Worm (Caenorhabditis elegans): ENCODE data around the gene Y50E8A.6.

Y50E8A.6 gene

DNA sequence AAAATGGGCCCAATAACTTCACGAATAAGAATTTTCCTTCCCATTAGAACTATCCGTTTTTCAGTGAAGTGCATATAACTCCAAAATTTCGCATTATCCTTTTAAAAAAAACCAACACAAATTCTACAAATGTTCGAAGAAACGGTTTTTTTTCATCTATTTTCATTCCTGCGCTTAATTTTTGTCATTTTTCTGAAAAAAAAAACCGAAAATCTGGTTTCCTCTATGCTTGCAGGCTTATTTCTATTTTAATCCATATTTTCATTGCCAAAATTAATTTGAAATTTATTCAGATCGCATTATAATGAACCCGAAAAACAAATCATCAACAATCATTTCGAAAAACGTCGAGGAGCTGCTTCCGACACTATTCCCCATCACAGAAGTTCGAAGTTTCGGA, 42.5 kb downstream of the Y50E8A.6 start, which contains the start of gene set-5:
set-5 (plus strand) TSS at position 301 of the 400 bp plus-strand sequence.
- TF ChIP-seq mef-2 (tag; optimal IDR thresholded peaks at IDR 0.05) (no peak), C04F5.9 (tag; optimal IDR thresholded peaks at IDR 0.05) (no peak), F16B12.6 (tag; optimal IDR thresholded peaks at IDR 0.05) (no peak), lin-14 (GFP tag; optimal IDR thresholded peaks at IDR 0.05) (no peak)

DNA sequence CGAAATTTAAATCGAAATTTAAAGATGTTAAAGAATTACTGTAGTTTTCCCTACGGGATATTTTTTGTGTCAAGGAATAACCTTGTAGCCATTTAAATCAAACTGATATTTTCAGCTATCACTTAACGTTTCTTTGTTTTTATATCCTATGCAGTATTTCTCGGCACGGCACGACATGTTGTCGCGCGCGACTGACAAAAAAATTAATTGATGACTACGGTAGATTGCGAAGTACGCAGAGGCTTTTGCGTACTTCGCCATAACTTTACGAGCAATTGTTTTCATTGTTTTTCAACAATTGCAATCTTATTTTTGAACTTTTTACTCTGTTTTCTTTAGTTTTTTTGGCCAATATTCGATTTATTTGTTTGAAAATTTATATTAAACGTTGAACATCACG, 43.1 kb downstream of the Y50E8A.6 start:
- TF ChIP-seq mep-1 (tag; optimal IDR thresholded peaks at IDR 0.05) (no peak), sup-37 (GFP tag; optimal IDR thresholded peaks at IDR 0.05) (no peak), C34B4.2 (tag; optimal IDR thresholded peaks at IDR 0.05) (no peak)

DNA sequence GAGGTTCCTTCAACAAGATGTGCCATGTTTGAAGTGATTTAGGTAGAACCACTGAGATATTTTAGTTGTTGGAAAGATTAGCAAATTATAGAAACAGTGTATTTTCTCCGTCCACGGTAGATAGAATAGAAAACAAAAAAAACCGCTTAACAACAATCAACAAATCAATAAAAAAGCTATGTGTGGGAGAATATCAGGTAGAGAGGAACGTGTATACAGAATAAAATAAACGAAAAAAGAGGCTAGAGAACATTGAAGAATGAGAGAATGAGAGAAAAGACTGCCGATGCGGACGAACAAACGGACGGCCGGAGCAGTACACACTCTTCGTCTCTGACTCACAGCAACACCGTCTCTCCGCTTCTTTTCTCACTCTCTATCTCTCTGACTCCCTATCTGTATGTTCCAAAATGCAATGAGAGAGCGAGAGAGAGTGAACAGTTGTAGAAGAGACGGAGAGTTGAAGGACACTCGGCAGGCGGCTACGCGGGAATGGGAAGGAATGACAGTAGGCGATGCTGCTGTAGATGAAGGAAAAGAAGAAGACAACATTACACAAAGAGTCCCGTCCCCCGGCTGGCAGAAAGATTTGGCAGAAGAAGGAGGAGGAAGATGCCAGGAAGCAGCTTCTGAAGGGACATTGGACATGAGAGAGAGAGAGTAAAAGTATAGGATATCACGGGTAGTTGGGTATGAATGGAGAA, 44.4 kb downstream of the Y50E8A.6 start, which contains the start of gene unc-112:
unc-112 (minus strand) TSS at position 51 of the 704 bp plus-strand sequence.
- TF ChIP-seq hlh-4 (tag; optimal IDR thresholded peaks at IDR 0.05): no peak
- TF ChIP-seq hpl-2 (GFP tag; optimal IDR thresholded peaks at IDR 0.05): no peak
- TF ChIP-seq lin-39 (tag; optimal IDR thresholded peaks at IDR 0.05): no peak
- peak; percentile 53 for TF ChIP-seq nhr-90 (tag; optimal IDR thresholded peaks at IDR 0.05; ENCODE audit: poor library complexity)
- no peak for TF ChIP-seq elt-2 (tag; optimal IDR thresholded peaks at IDR 0.05)
- peak; percentile 75 for TF ChIP-seq fos-1 (tag; optimal IDR thresholded peaks at IDR 0.05)
- TF ChIP-seq tbx-2 (tag; optimal IDR thresholded peaks at IDR 0.05): peak; percentile 33
- TF ChIP-seq Y116A8C.19 (tag; optimal IDR thresholded peaks at IDR 0.05; ENCODE audit: borderline replicate concordance): no peak
- TF ChIP-seq elt-3 (tag; optimal IDR thresholded peaks at IDR 0.05): peak in 1 of 6 experiments; percentile 6
- peak in 1 of 2 experiments; percentile 50 for TF ChIP-seq mdl-1 (tag; optimal IDR thresholded peaks at IDR 0.05)
- TF ChIP-seq dsc-1 (tag; optimal IDR thresholded peaks at IDR 0.05): peak; percentile 68
- peak; percentile 84 for TF ChIP-seq snu-23 (GFP tag; optimal IDR thresholded peaks at IDR 0.05)
- TF ChIP-seq snpc-4 (tag; optimal IDR thresholded peaks at IDR 0.05): peak; percentile 60
- TF ChIP-seq lir-3 (tag; optimal IDR thresholded peaks at IDR 0.05; ENCODE audit: poor library complexity): peak; percentile 12
- no peak for TF ChIP-seq nhr-84 (tag; optimal IDR thresholded peaks at IDR 0.05)
- TF ChIP-seq nhr-19 (GFP tag; conservative IDR thresholded peaks at IDR 0.05): peak; percentile 62
- TF ChIP-seq unc-62 (GFP tag; optimal IDR thresholded peaks at IDR 0.05): no peak
- TF ChIP-seq fkh-4 (tag; optimal IDR thresholded peaks at IDR 0.05; ENCODE audit: borderline replicate concordance): no peak
- peak; percentile 47 for TF ChIP-seq xbp-1 (tag; optimal IDR thresholded peaks at IDR 0.05)
- TF ChIP-seq blmp-1 (tag; optimal IDR thresholded peaks at IDR 0.05): peak; percentile 51
- TF ChIP-seq C34B4.2 (tag; optimal IDR thresholded peaks at IDR 0.05): no peak
- TF ChIP-seq ces-1 (GFP tag; optimal IDR thresholded peaks at IDR 0.05): no peak
- no peak for TF ChIP-seq mef-2 (tag; optimal IDR thresholded peaks at IDR 0.05)
- TF ChIP-seq vab-15 (tag; optimal IDR thresholded peaks at IDR 0.05): no peak
- no peak for TF ChIP-seq ets-5 (GFP tag; IDR thresholded peaks at IDR 0.05)
- no peak for TF ChIP-seq nhr-47 (tag; optimal IDR thresholded peaks at IDR 0.05)
- no peak for TF ChIP-seq ceh-90 (tag; optimal IDR thresholded peaks at IDR 0.05)
- TF ChIP-seq ama-1 (optimal IDR thresholded peaks at IDR 0.05): no peak
- TF ChIP-seq mab-9 (GFP tag; IDR thresholded peaks at IDR 0.05): no peak
- TF ChIP-seq F16B12.6 (tag; optimal IDR thresholded peaks at IDR 0.05): peak; percentile 18
- no peak for TF ChIP-seq alr-1 (tag; optimal IDR thresholded peaks at IDR 0.05; ENCODE audit: borderline replicate concordance)
- peak; percentile 52 for TF ChIP-seq C16A3.4 (tag; optimal IDR thresholded peaks at IDR 0.05)
- peak; percentile 99 for TF ChIP-seq pag-3 (tag; optimal IDR thresholded peaks at IDR 0.05; ENCODE audit: borderline replicate concordance, insufficient read depth)
- no peak for TF ChIP-seq sptf-1 (tag; optimal IDR thresholded peaks at IDR 0.05)
- peak in 1 of 2 experiments; percentile 42 for TF ChIP-seq egl-27 (tag; optimal IDR thresholded peaks at IDR 0.05)
- TF ChIP-seq grh-1 (GFP tag; IDR thresholded peaks at IDR 0.05): no peak
- peak; percentile 64 for TF ChIP-seq rnt-1 (tag; optimal IDR thresholded peaks at IDR 0.05)
- no peak for TF ChIP-seq nhr-12 (tag; optimal IDR thresholded peaks at IDR 0.05)
- TF ChIP-seq efl-3 (GFP tag; optimal IDR thresholded peaks at IDR 0.05): no peak
- TF ChIP-seq lin-14 (GFP tag; optimal IDR thresholded peaks at IDR 0.05): peak; percentile 98
- TF ChIP-seq sox-4 (tag; optimal IDR thresholded peaks at IDR 0.05): no peak
- no peak for TF ChIP-seq ztf-11 (tag; optimal IDR thresholded peaks at IDR 0.05)
- peak; percentile 49 for TF ChIP-seq jun-1 (tag; optimal IDR thresholded peaks at IDR 0.05)
- no peak for TF ChIP-seq ceh-88 (GFP tag; IDR thresholded peaks at IDR 0.05)
